Worm (Caenorhabditis elegans): ENCODE results near the gene lin-29.

lin-29 gene

DNA sequence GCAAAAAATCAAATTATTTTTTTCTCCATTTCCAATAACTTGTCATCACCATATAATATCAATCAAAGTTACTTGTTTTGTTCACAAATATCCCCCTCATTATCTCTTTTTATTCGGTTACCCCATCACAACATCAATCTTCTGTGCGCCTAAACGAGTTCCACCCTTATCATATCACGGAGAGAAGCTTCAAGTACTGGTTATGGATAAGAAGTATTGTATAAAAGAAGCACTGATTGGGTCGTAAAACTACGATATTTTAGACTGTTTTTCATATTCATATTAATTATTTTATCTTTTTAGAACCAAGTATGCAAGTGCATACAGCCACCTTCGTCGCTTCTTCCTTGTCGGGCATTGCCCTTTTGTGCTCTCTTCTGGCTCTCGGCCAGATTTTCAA lies 66.9 kb downstream of the lin-29 start, which contains the start of gene col-84:
Gene col-84 (plus strand): TSS at position 301 of the 400 bp plus-strand sequence.
- TF ChIP-seq aptf-2 (GFP tag; conservative IDR thresholded peaks at IDR 0.05) (no peak), lsl-1 (GFP tag; optimal IDR thresholded peaks at IDR 0.05) (no peak), ztf-3 (GFP tag; optimal IDR thresholded peaks at IDR 0.05) (no peak), T26A5.8 (tag; optimal IDR thresholded peaks at IDR 0.05) (no peak), rcor-1 (GFP tag; IDR thresholded peaks at IDR 0.05) (no peak), F57C9.4 (tag; optimal IDR thresholded peaks at IDR 0.05) (no peak), F49E8.2 (tag; optimal IDR thresholded peaks at IDR 0.05; ENCODE audit: insufficient read depth) (no peak), somi-1 (GFP tag; optimal IDR thresholded peaks at IDR 0.05) (no peak)

Data from whole organism, young adult.